Fruit fly (Drosophila melanogaster) whole organism, embryonic: ENCODE measurements around the gene Rab9.
A peak's percentile ranks its signal among the peaks of the same experiment; 100 is the strongest.

Experiments used
- Abd-B ChIP-seq: fragments of 200-800 bp; sonication (Bioruptor generic); optimal IDR thresholded peaks from 2 replicates; lab custom pipeline; 2018; ENCODE audit warnings: missing biosample characterization, mild to moderate bottlenecking, missing genetic modification characterization, moderate library complexity
- Ada2b ChIP-seq: fragments of 200-800 bp; sonication (Bioruptor generic); IDR thresholded peaks from 2 replicates; pipeline ENCODE4 v1.3.6; 2022; ENCODE audit warnings: missing biosample characterization, missing genetic modification characterization
- Antp ChIP-seq: fragments of 200-800 bp; sonication (Bioruptor generic); optimal IDR thresholded peaks from 3 replicates; lab custom pipeline; 2016; ENCODE audit warnings: missing biosample characterization, missing genetic modification characterization
- C15 ChIP-seq: fragments of 200-800 bp; sonication (Bioruptor generic); IDR thresholded peaks from 3 replicates; pipeline ENCODE4 v1.3.6; 2022; ENCODE audit warnings: missing biosample characterization, missing genetic modification characterization
- CG12071 ChIP-seq: fragments of 200-800 bp; sonication (Bioruptor generic); optimal IDR thresholded peaks from 3 replicates; lab custom pipeline; 2018; ENCODE audit warnings: missing biosample characterization, mild to moderate bottlenecking, missing genetic modification characterization
- CG1233 ChIP-seq: fragments of 200-800 bp; sonication (Bioruptor generic); optimal IDR thresholded peaks from 4 replicates; lab custom pipeline; 2018; ENCODE audit warnings: missing biosample characterization, mild to moderate bottlenecking, missing genetic modification characterization
- CG12744 ChIP-seq: fragments of 200-800 bp; sonication (Bioruptor generic); optimal IDR thresholded peaks from 2 replicates; lab custom pipeline; 2016; ENCODE audit warnings: missing biosample characterization, missing genetic modification characterization
- CG13894 ChIP-seq: fragments of 200-800 bp; sonication (Bioruptor generic); optimal IDR thresholded peaks from 3 replicates; lab custom pipeline; 2018; ENCODE audit warnings: missing biosample characterization, mild to moderate bottlenecking, missing genetic modification characterization, moderate library complexity
- CG16815 ChIP-seq: fragments of 200-800 bp; sonication (Bioruptor generic); optimal IDR thresholded peaks from 3 replicates; lab custom pipeline; 2017; ENCODE audit warnings: missing biosample characterization, mild to moderate bottlenecking, missing genetic modification characterization
- CG18599 ChIP-seq: fragments of 200-800 bp; sonication (Bioruptor generic); optimal IDR thresholded peaks from 3 replicates; lab custom pipeline; 2017; ENCODE audit warnings: missing biosample characterization, missing genetic modification characterization, mild to moderate bottlenecking, moderate library complexity, missing genetic modification reagents
- CG18764 ChIP-seq: fragments of 200-800 bp; sonication (Bioruptor generic); optimal IDR thresholded peaks from 3 replicates; lab custom pipeline; 2016; ENCODE audit warnings: missing biosample characterization, missing genetic modification characterization
- CG2202 ChIP-seq: fragments of 200-800 bp; sonication (Bioruptor generic); optimal IDR thresholded peaks from 2 replicates; lab custom pipeline; 2018; ENCODE audit warnings: missing biosample characterization, mild to moderate bottlenecking, missing genetic modification characterization
- CG2678 ChIP-seq: fragments of 200-800 bp; sonication (Bioruptor generic); optimal IDR thresholded peaks from 3 replicates; lab custom pipeline; 2019; ENCODE audit warnings: missing biosample characterization, mild to moderate bottlenecking, missing genetic modification characterization, moderate library complexity
- CG31441 ChIP-seq: fragments of 200-800 bp; sonication (Bioruptor generic); IDR thresholded peaks from 2 replicates; pipeline ENCODE4 v1.3.6; 2022; ENCODE audit warnings: missing biosample characterization, missing genetic modification characterization
- CG33557 ChIP-seq: fragments of 200-800 bp; sonication (Bioruptor generic); optimal IDR thresholded peaks from 2 replicates; lab custom pipeline; 2019; ENCODE audit warnings: missing biosample characterization, mild to moderate bottlenecking, missing genetic modification characterization, moderate library complexity
- CG3838 ChIP-seq: fragments of 200-800 bp; sonication (Bioruptor generic); optimal IDR thresholded peaks from 3 replicates; lab custom pipeline; 2016; ENCODE audit warnings: missing biosample characterization, missing genetic modification characterization
- CG4707 ChIP-seq: fragments of 200-800 bp; sonication (Bioruptor generic); optimal IDR thresholded peaks from 2 replicates; lab custom pipeline; 2018; ENCODE audit warnings: missing biosample characterization, mild to moderate bottlenecking, missing genetic modification characterization, moderate library complexity
- CG4854 ChIP-seq: fragments of 200-800 bp; sonication (Bioruptor generic); optimal IDR thresholded peaks from 2 replicates; lab custom pipeline; 2016; ENCODE audit warnings: missing biosample characterization, missing genetic modification characterization, inconsistent platforms
- CG6254 ChIP-seq: fragments of 200-800 bp; sonication (Bioruptor generic); optimal IDR thresholded peaks from 3 replicates; lab custom pipeline; 2017; ENCODE audit warnings: mild to moderate bottlenecking, missing biosample characterization, missing genetic modification reagents, missing genetic modification characterization
- CG6765 ChIP-seq: fragments of 200-800 bp; sonication (Bioruptor generic); optimal IDR thresholded peaks from 3 replicates; lab custom pipeline; 2017; ENCODE audit warnings: missing biosample characterization, mild to moderate bottlenecking, missing genetic modification characterization
- CG7271 ChIP-seq: fragments of 200-800 bp; sonication (Bioruptor generic); optimal IDR thresholded peaks from 2 replicates; lab custom pipeline; 2018; ENCODE audit warnings: missing biosample characterization, mild to moderate bottlenecking, missing genetic modification characterization, moderate library complexity
- CG7987 ChIP-seq: fragments of 200-800 bp; sonication (Bioruptor generic); optimal IDR thresholded peaks from 2 replicates; lab custom pipeline; 2018; ENCODE audit warnings: missing biosample characterization, mild to moderate bottlenecking, missing genetic modification characterization, moderate library complexity
- CG9437 ChIP-seq: fragments of 200-800 bp; sonication (Bioruptor generic); optimal IDR thresholded peaks from 2 replicates; lab custom pipeline; 2018; ENCODE audit warnings: missing biosample characterization, mild to moderate bottlenecking, missing genetic modification characterization
- CG9727 ChIP-seq: fragments of 200-800 bp; sonication (Bioruptor generic); optimal IDR thresholded peaks from 3 replicates; lab custom pipeline; 2017; ENCODE audit warnings: missing biosample characterization, mild to moderate bottlenecking, missing genetic modification characterization
- Doc2 ChIP-seq: fragments of 200-800 bp; sonication (Bioruptor generic); IDR thresholded peaks from 2 replicates; pipeline ENCODE4 v1.3.6; 2022; ENCODE audit warnings: missing biosample characterization, missing genetic modification characterization
- Fer3 ChIP-seq: fragments of 200-800 bp; sonication (Bioruptor generic); optimal IDR thresholded peaks from 2 replicates; lab custom pipeline; 2018; ENCODE audit warnings: missing biosample characterization, mild to moderate bottlenecking, missing genetic modification characterization, moderate library complexity
- HLH4C ChIP-seq: fragments of 200-800 bp; sonication (Bioruptor generic); IDR thresholded peaks from 3 replicates; pipeline ENCODE4 v1.3.6; 2022; ENCODE audit warnings: missing biosample characterization, missing genetic modification characterization; ENCODE audit not compliant: partially characterized antibody
- Hr39 ChIP-seq: fragments of >200 bp; optimal IDR thresholded peaks from 2 replicates; lab custom pipeline; 2017
- Poxn ChIP-seq: fragments of 200-800 bp; sonication (Bioruptor generic); IDR thresholded peaks from 2 replicates; pipeline ENCODE4 v1.3.6; 2022; ENCODE audit warnings: missing biosample characterization, missing genetic modification characterization
- Sin3A ChIP-seq: fragments of >200 bp; optimal IDR thresholded peaks from 2 replicates; lab custom pipeline; 2018
- ac ChIP-seq: fragments of 200-800 bp; sonication (Bioruptor generic); optimal IDR thresholded peaks from 3 replicates; lab custom pipeline; 2017; ENCODE audit warnings: missing biosample characterization, mild to moderate bottlenecking, missing genetic modification characterization
- ash1 ChIP-seq: fragments of 200-800 bp; sonication (Bioruptor generic); optimal IDR thresholded peaks from 2 replicates; lab custom pipeline; 2018; ENCODE audit warnings: missing biosample characterization, mild to moderate bottlenecking, missing genetic modification characterization
- bbx ChIP-seq: fragments of 200-800 bp; sonication (Bioruptor generic); IDR thresholded peaks from 2 replicates; pipeline ENCODE4 v1.3.6; 2022; ENCODE audit warnings: missing biosample characterization, missing genetic modification characterization; ENCODE audit not compliant: partially characterized antibody
- cato ChIP-seq: fragments of 200-800 bp; sonication (Bioruptor generic); optimal IDR thresholded peaks from 2 replicates; lab custom pipeline; 2016; ENCODE audit warnings: missing biosample characterization, missing genetic modification characterization, borderline replicate concordance
- croc ChIP-seq: fragments of 200-800 bp; sonication (Bioruptor generic); conservative IDR thresholded peaks from 3 replicates; pipeline ENCODE4 v1.3.6; 2022; ENCODE audit warnings: missing biosample characterization, missing genetic modification characterization
- cwo ChIP-seq: fragments of 200-800 bp; sonication (Bioruptor generic); optimal IDR thresholded peaks from 3 replicates; lab custom pipeline; 2017; ENCODE audit warnings: missing biosample characterization, missing genetic modification characterization, mild to moderate bottlenecking, moderate library complexity, missing genetic modification reagents
- dimm ChIP-seq: fragments of 200-800 bp; sonication (Bioruptor generic); IDR thresholded peaks from 2 replicates; pipeline ENCODE4 v1.3.6; 2022; ENCODE audit warnings: missing biosample characterization, missing genetic modification characterization
- dmrt11E ChIP-seq: fragments of 200-800 bp; sonication (Bioruptor generic); optimal IDR thresholded peaks from 3 replicates; lab custom pipeline; 2018; ENCODE audit warnings: missing biosample characterization, mild to moderate bottlenecking, missing genetic modification characterization, moderate library complexity
- h ChIP-seq: fragments of >200 bp; optimal IDR thresholded peaks from 2 replicates; lab custom pipeline; 2017
- ham ChIP-seq: fragments of 200-800 bp; sonication (Bioruptor generic); IDR thresholded peaks from 2 replicates; pipeline ENCODE4 v1.3.6; 2022; ENCODE audit warnings: missing biosample characterization, missing genetic modification characterization
- jigr1 ChIP-seq: fragments of 200-800 bp; sonication (Bioruptor generic); IDR thresholded peaks from 3 replicates; pipeline ENCODE4 v1.3.6; 2022; ENCODE audit warnings: missing biosample characterization, missing genetic modification characterization
- nerfin-1 ChIP-seq: fragments of 200-800 bp; sonication (Bioruptor generic); optimal IDR thresholded peaks from 3 replicates; lab custom pipeline; 2019; ENCODE audit warnings: missing biosample characterization, mild to moderate bottlenecking, missing genetic modification characterization, moderate library complexity
- nerfin-2 ChIP-seq: fragments of 200-800 bp; sonication (Bioruptor generic); IDR thresholded peaks from 2 replicates; pipeline ENCODE4 v1.3.6; 2022; ENCODE audit warnings: missing biosample characterization, missing genetic modification characterization; ENCODE audit not compliant: partially characterized antibody
- onecut ChIP-seq: fragments of 200-800 bp; sonication (Bioruptor generic); IDR thresholded peaks from 2 replicates; pipeline ENCODE4 v1.3.6; 2022; ENCODE audit warnings: missing biosample characterization, missing genetic modification characterization
- pho ChIP-seq: fragments of 200-800 bp; sonication (Bioruptor generic); optimal IDR thresholded peaks from 2 replicates; lab custom pipeline; 2016; ENCODE audit warnings: missing biosample characterization, missing genetic modification characterization
- pzg ChIP-seq: fragments of 200-800 bp; sonication (Bioruptor generic); optimal IDR thresholded peaks from 3 replicates; lab custom pipeline; 2018; ENCODE audit warnings: missing biosample characterization, mild to moderate bottlenecking, missing genetic modification characterization, moderate library complexity
- slou ChIP-seq: fragments of 200-800 bp; sonication (Bioruptor generic); optimal IDR thresholded peaks from 3 replicates; lab custom pipeline; 2016; ENCODE audit warnings: missing biosample characterization, missing genetic modification characterization
- sqz ChIP-seq: fragments of 200-800 bp; sonication (Bioruptor generic); optimal IDR thresholded peaks from 3 replicates; lab custom pipeline; 2018; ENCODE audit warnings: missing biosample characterization, mild to moderate bottlenecking, missing genetic modification characterization
- zfh1 ChIP-seq: fragments of 200-800 bp; sonication (Bioruptor generic); IDR thresholded peaks from 3 replicates; pipeline ENCODE4 v1.3.6; 2022; ENCODE audit warnings: missing biosample characterization, missing genetic modification characterization

The Rab9 gene

dm6 chr2L:19398317-19399234 is 33.8 kb upstream of the Rab9 start, which contains the start of gene CG17544 (continued):
- TF ChIP-seq pzg (GFP tag; lab: Kevin White, UChicago) (peak; percentile 9), CG33557 (GFP tag; lab: Kevin White, UChicago) (peak; percentile 83), nerfin-2 (no peak), CG18599 (GFP tag; lab: Kevin White, UChicago) (peak; percentile 94), CG7271 (tag; lab: Kevin White, UChicago) (no peak), bbx (GFP tag; lab: Robert Waterston, UW) (peak; percentile 54), cato (GFP tag; lab: Kevin White, UChicago) (peak; percentile 52), CG2202 (tag; lab: Kevin White, UChicago) (peak; percentile 42), ash1 (GFP tag; lab: Kevin White, UChicago) (no peak), Ada2b (GFP tag; lab: Robert Waterston, UW) (peak; percentile 39; the same call in 1 of the 2 replicates), sqz (GFP tag; lab: Kevin White, UChicago) (peak; percentile 40), CG7987 (GFP tag; lab: Kevin White, UChicago) (peak; percentile 29), Fer3 (tag; lab: Kevin White, UChicago) (peak; percentile 68), Poxn (GFP tag; lab: Robert Waterston, UW) (0 out of 2 replicates have a peak, but pooled peaks have one; percentile 51), CG18764 (GFP tag; lab: Kevin White, UChicago) (peak; percentile 52), CG16815 (GFP tag; lab: Kevin White, UChicago) (peak; percentile 80), CG31441 (GFP tag; lab: Robert Waterston, UW) (peak; percentile 75), croc (GFP tag; lab: Robert Waterston, UW) (peak; percentile 58), dimm (GFP tag; lab: Robert Waterston, UW) (no peak), ac (GFP tag; lab: Kevin White, UChicago) (peak; percentile 9), jigr1 (GFP tag; lab: Robert Waterston, UW) (peak; percentile 11; the same call in 1 of the 3 replicates), onecut (GFP tag; lab: Robert Waterston, UW) (peak; percentile 92), C15 (GFP tag; lab: Robert Waterston, UW) (no peak), CG6254 (peak; percentile 53), CG12744 (GFP tag; lab: Kevin White, UChicago) (no peak), CG3838 (GFP tag; lab: Kevin White, UChicago) (no peak), CG13894 (tag; lab: Kevin White, UChicago) (peak; percentile 84), CG12071 (GFP tag; lab: Kevin White, UChicago) (peak; percentile 35), CG1233 (GFP tag; lab: Kevin White, UChicago) (peak; percentile 89), CG6765 (GFP tag; lab: Kevin White, UChicago) (peak; percentile 82), nerfin-1 (tag; lab: Kevin White, UChicago) (peak; percentile 74), zfh1 (GFP tag; lab: Robert Waterston, UW) (peak; percentile 7; the same call in 1 of the 3 replicates), Abd-B (GFP tag; lab: Kevin White, UChicago) (peak; percentile 70), CG2678 (tag; lab: Kevin White, UChicago) (peak; percentile 93), h (no peak), ham (GFP tag; lab: Robert Waterston, UW) (no peak), Doc2 (GFP tag; lab: Robert Waterston, UW) (no peak), Antp (GFP tag; lab: Kevin White, UChicago) (peak; percentile 57), Sin3A (lab: Kevin White, UChicago) (no peak), CG4707 (GFP tag; lab: Kevin White, UChicago) (no peak), pho (GFP tag; lab: Kevin White, UChicago) (peak; percentile 26), Hr39 (lab: Kevin White, UChicago) (no peak), CG9437 (peak; percentile 82), cwo (GFP tag; lab: Kevin White, UChicago) (peak; percentile 87), slou (no peak), dmrt11E (tag; lab: Kevin White, UChicago) (peak; percentile 79), CG4854 (GFP tag; lab: Kevin White, UChicago) (no peak), HLH4C (GFP tag; lab: Robert Waterston, UW) (no peak), CG9727 (GFP tag; lab: Kevin White, UChicago) (peak; percentile 86)
